Worm (Caenorhabditis elegans) whole organism, L3 larva: Measurements from ENCODE around the gene K07H8.9.

Experiments
- aly-2 ChIP-seq: fragments of 150-350 bp; optimal IDR thresholded peaks from 2 replicates; lab custom pipeline; 2014; ENCODE audit warnings: missing biosample characterization, missing genetic modification characterization
- ceh-28 ChIP-seq: fragments of 150-350 bp; optimal IDR thresholded peaks from 2 replicates; lab custom pipeline; 2014; ENCODE audit warnings: missing biosample characterization, missing genetic modification reagents, missing genetic modification characterization
- ceh-82 ChIP-seq: fragments of 150-350 bp; optimal IDR thresholded peaks from 2 replicates; lab custom pipeline; 2014; ENCODE audit warnings: missing biosample characterization, missing genetic modification characterization
- ceh-9 ChIP-seq: sonication (generic microtip); optimal IDR thresholded peaks from 2 replicates; lab custom pipeline; 2018; ENCODE audit warnings: missing biosample characterization, missing genetic modification characterization
- daf-12 ChIP-seq: fragments of 150-350 bp; optimal IDR thresholded peaks from 2 replicates; lab custom pipeline; 2014; ENCODE audit warnings: missing biosample characterization, missing genetic modification reagents, missing genetic modification characterization
- elt-2 ChIP-seq: sonication (generic microtip); optimal IDR thresholded peaks from 2 replicates; lab custom pipeline; 2016; ENCODE audit warnings: missing genetic modification reagents, mild to moderate bottlenecking, missing genetic modification characterization, missing compliant biosample characterization
- elt-3 ChIP-seq, 3 experiments: fragments of 150-350 bp in 1 of 3; sonication (generic microtip) in 2 of 3; optimal IDR thresholded peaks; 2 replicates in 2 of 3; 4 replicates in 1 of 3; lab custom pipeline; 2014 to 2017; ENCODE audit warnings: missing biosample characterization in 3 of 3, missing genetic modification characterization in 3 of 3
- lin-15B ChIP-seq: fragments of 150-350 bp; optimal IDR thresholded peaks from 2 replicates; lab custom pipeline; 2014; ENCODE audit warnings: missing biosample characterization, missing genetic modification characterization
- nhr-25 ChIP-seq: sonication (generic microtip); optimal IDR thresholded peaks from 2 replicates; lab custom pipeline; 2017; ENCODE audit warnings: missing biosample characterization, missing genetic modification characterization

The K07H8.9 gene

ce11 chrIV:8236502-8236901, 49.8 kb downstream of the K07H8.9 start, which contains the start of gene nhr-66:
nhr-66 (minus strand) TSS chrIV:8236602.
- TF ChIP-seq ceh-28 (tag; lab: Kevin White, UChicago) (no peak), ceh-82 (tag; lab: Kevin White, UChicago) (no peak), ceh-9 (no peak), daf-12 (tag; lab: Kevin White, UChicago) (no peak), nhr-25 (tag; lab: Kevin White, UChicago) (no peak), lin-15B (no peak), elt-3 (tag; optimal IDR thresholded peaks at IDR 0.05; lab: Kevin White, UChicago) (no peak), elt-2 (tag; lab: Kevin White, UChicago) (no peak), aly-2 (tag; lab: Kevin White, UChicago) (no peak)
